Worm (Caenorhabditis elegans) whole organism, young adult: ENCODE measurements around the gene flh-2.
A peak's percentile ranks its signal among the peaks of the same experiment; 100 is the strongest.

Experiments
- F55B11.4 ChIP-seq: sonication (generic microtip); optimal IDR thresholded peaks from 2 replicates; lab custom pipeline; 2016; ENCODE audit warnings: missing compliant biosample characterization, missing genetic modification characterization, borderline replicate concordance; ENCODE audit not compliant: insufficient read depth
- aptf-2 ChIP-seq: fragments of 200-800 bp; sonication (Bioruptor generic); conservative IDR thresholded peaks from 2 replicates; pipeline ENCODE4 v1.3.6; 2022; ENCODE audit warnings: missing genetic modification reagents, missing genetic modification characterization, missing compliant biosample characterization
- unc-62 ChIP-seq: fragments of 150-350 bp; optimal IDR thresholded peaks from 2 replicates; lab custom pipeline; 2014; ENCODE audit warnings: missing biosample characterization, missing genetic modification reagents, missing genetic modification characterization
- zfh-2 ChIP-seq: fragments of 200-800 bp; sonication (Bioruptor generic); conservative IDR thresholded peaks from 2 replicates; pipeline ENCODE4 v1.3.6; 2022; ENCODE audit warnings: missing genetic modification reagents, missing genetic modification characterization, missing compliant biosample characterization

DNA sequence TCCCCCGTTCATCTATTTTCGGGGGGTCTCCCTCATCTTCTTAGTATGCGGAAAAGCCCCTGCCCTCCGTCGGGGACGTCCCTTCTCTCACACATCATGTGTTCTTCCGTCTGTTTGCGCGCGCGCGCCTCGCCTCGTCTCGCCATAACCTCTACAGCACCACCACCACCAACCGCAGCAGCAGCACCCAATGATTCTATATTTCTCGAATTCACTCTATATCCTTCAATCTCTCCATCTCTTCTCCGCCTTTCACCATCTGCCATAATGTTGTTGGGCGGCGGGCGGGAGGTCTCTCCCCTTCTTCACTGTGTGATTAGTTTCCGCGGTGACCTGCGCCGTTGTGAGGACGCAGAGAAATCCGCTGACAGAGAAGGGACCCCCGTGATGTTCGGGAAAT is 4.6 kb upstream of the flh-2 start:
- TF ChIP-seq aptf-2 (GFP tag; lab: Robert Waterston, UW) (no peak), F55B11.4 (tag; lab: Kevin White, UChicago) (no peak), unc-62 (no peak), zfh-2 (peak; percentile 87)
